Fruit fly (Drosophila melanogaster): Measurements from ENCODE around the gene CG33271.

The CG33271 gene

DNA sequence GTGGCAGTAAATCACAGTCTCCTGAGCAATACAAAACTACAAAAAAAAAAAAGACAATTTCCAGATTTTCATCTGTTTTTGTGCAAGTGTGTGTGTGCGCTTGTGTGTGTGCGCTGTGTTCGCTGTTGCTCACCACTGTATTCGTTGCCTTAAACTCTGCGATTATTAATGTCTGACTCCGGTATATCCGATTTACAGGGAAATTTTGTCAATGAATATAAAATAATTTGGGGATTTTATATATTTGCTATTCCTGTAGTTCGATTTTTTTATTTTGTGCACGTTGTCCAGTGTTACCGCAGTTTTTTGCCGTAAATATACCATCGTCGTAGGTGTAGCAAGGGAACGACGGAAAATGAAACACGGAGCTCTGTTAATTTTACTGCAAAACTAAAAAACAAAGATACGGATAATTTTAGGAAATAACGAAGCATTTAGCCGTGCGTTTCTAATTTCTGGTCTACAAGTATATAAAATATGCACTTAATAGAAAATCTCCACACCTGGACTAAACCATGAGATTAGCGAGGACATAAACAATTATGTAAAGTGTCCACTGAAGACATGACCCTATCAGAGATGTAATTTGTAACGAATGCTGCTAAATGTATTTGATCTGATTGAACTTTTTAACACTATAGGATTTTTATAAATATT lies 32.0 kb upstream of the CG33271 start, which contains the start of gene Duba:
Duba (minus strand) TSS at position 313 of the 657 bp plus-strand sequence.
- TF ChIP-seq vvl (GFP tag; IDR thresholded peaks at IDR 0.05) (peak; percentile 41; the same call in 1 of the 2 replicates), pfk (GFP tag; optimal IDR thresholded peaks at IDR 0.05) (peak; percentile 91), phol (tag; optimal IDR thresholded peaks at IDR 0.05) (peak; percentile 47), Ets65A (GFP tag) (peak; percentile 40), HLHmδ (GFP tag; optimal IDR thresholded peaks at IDR 0.05) (no peak), nau (GFP tag; optimal IDR thresholded peaks at IDR 0.05) (no peak), sens (GFP tag) (peak; percentile 87), Dp (GFP tag; optimal IDR thresholded peaks at IDR 0.05) (peak; percentile 1), slou (GFP tag; optimal IDR thresholded peaks at IDR 0.05) (no peak), gsb-n (tag; optimal IDR thresholded peaks at IDR 0.05) (no peak), CG16813 (GFP tag; IDR thresholded peaks at IDR 0.05; ENCODE audit: partially characterized antibody) (0 out of 3 replicates have a peak, but pooled peaks have one; percentile 20), Gug (GFP tag; IDR thresholded peaks at IDR 0.05) (peak; percentile 14; the same call in 1 of the 4 replicates), Abd-B (GFP tag; optimal IDR thresholded peaks at IDR 0.05) (peak; percentile 47), row (GFP tag; IDR thresholded peaks at IDR 0.05) (peak; percentile 62; the same call in 2 of the 3 replicates), knrl (GFP tag; IDR thresholded peaks at IDR 0.05; ENCODE audit: partially characterized antibody) (0 out of 3 replicates have a peak, but pooled peaks have one; percentile 6), h (optimal IDR thresholded peaks at IDR 0.05) (no peak), otp (GFP tag; IDR thresholded peaks at IDR 0.05) (no peak), ftz-f1 (GFP tag; optimal IDR thresholded peaks at IDR 0.05) (no peak), CG5180 (GFP tag; optimal IDR thresholded peaks at IDR 0.05) (no peak), CG18619 (GFP tag; optimal IDR thresholded peaks at IDR 0.05) (no peak), unc-4 (GFP tag; IDR thresholded peaks at IDR 0.05; ENCODE audit: partially characterized antibody) (no peak), Atf3 (GFP tag; optimal IDR thresholded peaks at IDR 0.05) (no peak), sr (GFP tag; IDR thresholded peaks at IDR 0.05) (no peak), zfh2 (GFP tag; optimal IDR thresholded peaks at IDR 0.05) (no peak), CG18764 (GFP tag; optimal IDR thresholded peaks at IDR 0.05) (no peak), CG6791 (GFP tag; IDR thresholded peaks at IDR 0.05; ENCODE audit: partially characterized antibody) (peak; percentile 29; the same call in 1 of the 3 replicates), CG2875 (GFP tag; optimal IDR thresholded peaks at IDR 0.05) (no peak), slbo (GFP tag; IDR thresholded peaks at IDR 0.05) (peak; percentile 42; the same call in 1 of the 2 replicates), CG1024 (GFP tag; IDR thresholded peaks at IDR 0.05) (peak; percentile 59; the same call in 1 of the 2 replicates), nerfin-1 (tag; optimal IDR thresholded peaks at IDR 0.05) (no peak), Bgb (GFP tag; IDR thresholded peaks at IDR 0.05; ENCODE audit: partially characterized antibody) (peak; percentile 29; the same call in 1 of the 2 replicates), Lhr (GFP tag; optimal IDR thresholded peaks at IDR 0.05) (peak; percentile 56), CG17829 (tag; optimal IDR thresholded peaks at IDR 0.05) (no peak), yki (optimal IDR thresholded peaks at IDR 0.05) (no peak), Dfd (GFP tag; optimal IDR thresholded peaks at IDR 0.05) (peak in 1 of 2 experiments; percentile 31), cato (GFP tag; optimal IDR thresholded peaks at IDR 0.05; ENCODE audit: borderline replicate concordance) (no peak), tll (GFP tag; optimal IDR thresholded peaks at IDR 0.05) (no peak), CG11398 (GFP tag; optimal IDR thresholded peaks at IDR 0.05) (no peak), CoRest (tag; optimal IDR thresholded peaks at IDR 0.05) (peak; percentile 51), CG2712 (tag; optimal IDR thresholded peaks at IDR 0.05) (peak; percentile 43), Hand (GFP tag; optimal IDR thresholded peaks at IDR 0.05) (no peak), YL-1 (GFP tag; optimal IDR thresholded peaks at IDR 0.05) (peak; percentile 8), ham (GFP tag; IDR thresholded peaks at IDR 0.05) (no peak), Ets97D (GFP tag; optimal IDR thresholded peaks at IDR 0.05) (peak; percentile 36), Xbp1 (GFP tag; optimal IDR thresholded peaks at IDR 0.05) (peak; percentile 24), Ptx1 (GFP tag; IDR thresholded peaks at IDR 0.05) (peak; percentile 27; the same call in 1 of the 2 replicates), CG12299 (tag; optimal IDR thresholded peaks at IDR 0.05) (no peak), CG13287 (GFP tag; IDR thresholded peaks at IDR 0.05; ENCODE audit: partially characterized antibody) (peak; percentile 15; the same call in 1 of the 2 replicates), Bdp1 (GFP tag; optimal IDR thresholded peaks at IDR 0.05) (no peak)

Data from whole organism, embryonic.